Worm (Caenorhabditis elegans): ENCODE results near the gene F48G7.13.
A peak's percentile ranks its signal among the peaks of the same experiment; 100 is the strongest.

F48G7.13 gene

ce11 chrV:610217-610616 is 5.2 kb upstream of the F48G7.13 start, which contains the start of gene nhr-90:
Gene nhr-90, plus strand, starts transcription at chrV:610512.
- TF ChIP-seq tab-1 (GFP tag; IDR thresholded peaks at IDR 0.05), result no peak
- no peak for TF ChIP-seq T22C8.4 (GFP tag; IDR thresholded peaks at IDR 0.05)
- TF ChIP-seq ztf-29 (GFP tag; IDR thresholded peaks at IDR 0.05), result no peak
- TF ChIP-seq ref-1 (GFP tag; conservative IDR thresholded peaks at IDR 0.05), result no peak
- TF ChIP-seq flt-1 (GFP tag; IDR thresholded peaks at IDR 0.05), result no peak
- TF ChIP-seq ztf-23 (GFP tag; IDR thresholded peaks at IDR 0.05), result no peak
- TF ChIP-seq klf-2 (GFP tag; conservative IDR thresholded peaks at IDR 0.05), result no peak
- no peak for TF ChIP-seq cog-1 (tag; optimal IDR thresholded peaks at IDR 0.05)
- TF ChIP-seq med-1 (GFP tag; optimal IDR thresholded peaks at IDR 0.05; ENCODE audit: insufficient read depth), result no peak

ce11 chrV:617917-618316 is 2.5 kb downstream of the F48G7.13 start:
- TF ChIP-seq med-1 (GFP tag; optimal IDR thresholded peaks at IDR 0.05; ENCODE audit: insufficient read depth), result no peak
- TF ChIP-seq ztf-23 (GFP tag; IDR thresholded peaks at IDR 0.05), result no peak
- no peak for TF ChIP-seq ztf-29 (GFP tag; IDR thresholded peaks at IDR 0.05)
- TF ChIP-seq T22C8.4 (GFP tag; IDR thresholded peaks at IDR 0.05), result no peak
- no peak for TF ChIP-seq cog-1 (tag; optimal IDR thresholded peaks at IDR 0.05)
- TF ChIP-seq ref-1 (GFP tag; conservative IDR thresholded peaks at IDR 0.05), result no peak
- no peak for TF ChIP-seq klf-2 (GFP tag; conservative IDR thresholded peaks at IDR 0.05)

- TF ChIP-seq klf-2 (GFP tag; conservative IDR thresholded peaks at IDR 0.05) (no peak), cog-1 (tag; optimal IDR thresholded peaks at IDR 0.05) (peak; percentile 24), med-1 (GFP tag; optimal IDR thresholded peaks at IDR 0.05; ENCODE audit: insufficient read depth) (no peak)
Measured at ce11 chrV:619054-619453, 3.7 kb downstream of the F48G7.13 start, which contains the start of gene F48G7.4. Gene F48G7.4, plus strand, starts transcription at chrV:619453.

ce11 chrV:620987-621386 is 5.6 kb downstream of the F48G7.13 start:
- TF ChIP-seq med-1 (GFP tag; optimal IDR thresholded peaks at IDR 0.05; ENCODE audit: insufficient read depth) (no peak), ztf-29 (GFP tag; IDR thresholded peaks at IDR 0.05) (no peak), ref-1 (GFP tag; conservative IDR thresholded peaks at IDR 0.05) (no peak), tab-1 (GFP tag; IDR thresholded peaks at IDR 0.05) (no peak), cog-1 (tag; optimal IDR thresholded peaks at IDR 0.05) (no peak), klf-2 (GFP tag; conservative IDR thresholded peaks at IDR 0.05) (no peak), flt-1 (GFP tag; IDR thresholded peaks at IDR 0.05) (no peak), T22C8.4 (GFP tag; IDR thresholded peaks at IDR 0.05) (no peak)

ce11 chrV:622902-623301 is 7.5 kb downstream of the F48G7.13 start, which contains the start of gene F48G7.5:
Gene F48G7.5, minus strand, starts transcription at chrV:622935.
- TF ChIP-seq ztf-23 (GFP tag; IDR thresholded peaks at IDR 0.05) (no peak), cog-1 (tag; optimal IDR thresholded peaks at IDR 0.05) (no peak), T22C8.4 (GFP tag; IDR thresholded peaks at IDR 0.05) (no peak), ztf-29 (GFP tag; IDR thresholded peaks at IDR 0.05) (no peak), tab-1 (GFP tag; IDR thresholded peaks at IDR 0.05) (no peak), klf-2 (GFP tag; conservative IDR thresholded peaks at IDR 0.05) (no peak), med-1 (GFP tag; optimal IDR thresholded peaks at IDR 0.05; ENCODE audit: insufficient read depth) (no peak), flt-1 (GFP tag; IDR thresholded peaks at IDR 0.05) (no peak)

- TF ChIP-seq flt-1 (GFP tag; IDR thresholded peaks at IDR 0.05) (no peak), ztf-23 (GFP tag; IDR thresholded peaks at IDR 0.05) (no peak), cog-1 (tag; optimal IDR thresholded peaks at IDR 0.05) (no peak), tab-1 (GFP tag; IDR thresholded peaks at IDR 0.05) (no peak)
Measured at ce11 chrV:624922-625321, 9.5 kb downstream of the F48G7.13 start, which contains the start of gene srt-17. Gene srt-17, minus strand, starts transcription at chrV:625022.

ce11 chrV:626321-626720 is 10.9 kb downstream of the F48G7.13 start, which contains the start of gene F48G7.7:
Gene F48G7.7, minus strand, starts transcription at chrV:626421.
- TF ChIP-seq cog-1 (tag; optimal IDR thresholded peaks at IDR 0.05), result no peak
- TF ChIP-seq ztf-29 (GFP tag; IDR thresholded peaks at IDR 0.05), result no peak
- TF ChIP-seq T22C8.4 (GFP tag; IDR thresholded peaks at IDR 0.05), result no peak
- no peak for TF ChIP-seq ztf-23 (GFP tag; IDR thresholded peaks at IDR 0.05)

ce11 chrV:627585-627984 is 12.2 kb downstream of the F48G7.13 start, which contains the start of gene F48G7.8:
Gene F48G7.8, minus strand, starts transcription at chrV:627685.
- TF ChIP-seq klf-2 (GFP tag; conservative IDR thresholded peaks at IDR 0.05) (no peak), cog-1 (tag; optimal IDR thresholded peaks at IDR 0.05) (no peak), ztf-23 (GFP tag; IDR thresholded peaks at IDR 0.05) (no peak), T22C8.4 (GFP tag; IDR thresholded peaks at IDR 0.05) (no peak), tab-1 (GFP tag; IDR thresholded peaks at IDR 0.05) (no peak), ref-1 (GFP tag; conservative IDR thresholded peaks at IDR 0.05) (no peak), ztf-29 (GFP tag; IDR thresholded peaks at IDR 0.05) (no peak), flt-1 (GFP tag; IDR thresholded peaks at IDR 0.05) (no peak), med-1 (GFP tag; optimal IDR thresholded peaks at IDR 0.05; ENCODE audit: insufficient read depth) (no peak)

ce11 chrV:628527-628926 is 13.2 kb downstream of the F48G7.13 start, which contains the start of gene F48G7.9:
Gene F48G7.9, minus strand, starts transcription at chrV:628627.
- TF ChIP-seq ztf-23 (GFP tag; IDR thresholded peaks at IDR 0.05), result no peak
- no peak for TF ChIP-seq ref-1 (GFP tag; conservative IDR thresholded peaks at IDR 0.05)
- no peak for TF ChIP-seq ztf-29 (GFP tag; IDR thresholded peaks at IDR 0.05)
- no peak for TF ChIP-seq klf-2 (GFP tag; conservative IDR thresholded peaks at IDR 0.05)
- TF ChIP-seq flt-1 (GFP tag; IDR thresholded peaks at IDR 0.05), result no peak
- no peak for TF ChIP-seq tab-1 (GFP tag; IDR thresholded peaks at IDR 0.05)
- TF ChIP-seq med-1 (GFP tag; optimal IDR thresholded peaks at IDR 0.05; ENCODE audit: insufficient read depth), result no peak
- TF ChIP-seq T22C8.4 (GFP tag; IDR thresholded peaks at IDR 0.05), result no peak
- TF ChIP-seq cog-1 (tag; optimal IDR thresholded peaks at IDR 0.05), result no peak

- no peak for TF ChIP-seq med-1 (GFP tag; optimal IDR thresholded peaks at IDR 0.05; ENCODE audit: insufficient read depth)
- no peak for TF ChIP-seq T22C8.4 (GFP tag; IDR thresholded peaks at IDR 0.05)
- no peak for TF ChIP-seq ref-1 (GFP tag; conservative IDR thresholded peaks at IDR 0.05)
- TF ChIP-seq ztf-23 (GFP tag; IDR thresholded peaks at IDR 0.05), result no peak
- no peak for TF ChIP-seq cog-1 (tag; optimal IDR thresholded peaks at IDR 0.05)
- TF ChIP-seq tab-1 (GFP tag; IDR thresholded peaks at IDR 0.05), result no peak
- no peak for TF ChIP-seq flt-1 (GFP tag; IDR thresholded peaks at IDR 0.05)
- TF ChIP-seq klf-2 (GFP tag; conservative IDR thresholded peaks at IDR 0.05), result no peak
- no peak for TF ChIP-seq ztf-29 (GFP tag; IDR thresholded peaks at IDR 0.05)
Measured at ce11 chrV:631832-632231, 16.5 kb downstream of the F48G7.13 start.
